Fruit fly (Drosophila melanogaster) whole organism, embryonic: ENCODE results near the gene CG3726.

ENCODE experiments used
- Bteb2 ChIP-seq: fragments of 200-800 bp; sonication (Bioruptor generic); optimal IDR thresholded peaks from 2 replicates; lab custom pipeline; 2016; ENCODE audit warnings: missing biosample characterization, missing genetic modification characterization
- CG10543 ChIP-seq: fragments of 200-800 bp; sonication (Bioruptor generic); optimal IDR thresholded peaks from 3 replicates; lab custom pipeline; 2017; ENCODE audit warnings: missing biosample characterization, mild to moderate bottlenecking, missing genetic modification characterization, moderate library complexity
- CG12236 ChIP-seq: fragments of 200-800 bp; sonication (Bioruptor generic); optimal IDR thresholded peaks from 2 replicates; lab custom pipeline; 2016; ENCODE audit warnings: missing biosample characterization, missing genetic modification characterization
- CG14441 ChIP-seq: fragments of 200-800 bp; sonication (Bioruptor generic); IDR thresholded peaks from 2 replicates; pipeline ENCODE4 v1.3.6; 2022; ENCODE audit warnings: missing biosample characterization, missing genetic modification characterization
- CG14667 ChIP-seq: fragments of 200-800 bp; sonication (Bioruptor generic); IDR thresholded peaks from 2 replicates; pipeline ENCODE4 v1.3.6; 2022; ENCODE audit warnings: missing biosample characterization, missing genetic modification characterization
- CG18262 ChIP-seq: fragments of 200-800 bp; optimal IDR thresholded peaks from 3 replicates; lab custom pipeline; 2019; ENCODE audit warnings: missing biosample characterization, mild to moderate bottlenecking, missing genetic modification characterization, moderate library complexity
- CG2116 ChIP-seq: fragments of 200-800 bp; sonication (Bioruptor generic); optimal IDR thresholded peaks from 3 replicates; lab custom pipeline; 2018; ENCODE audit warnings: missing biosample characterization, mild to moderate bottlenecking, missing genetic modification characterization
- CG2678 ChIP-seq: fragments of 200-800 bp; sonication (Bioruptor generic); optimal IDR thresholded peaks from 3 replicates; lab custom pipeline; 2019; ENCODE audit warnings: missing biosample characterization, mild to moderate bottlenecking, missing genetic modification characterization, moderate library complexity
- CG31441 ChIP-seq: fragments of 200-800 bp; sonication (Bioruptor generic); IDR thresholded peaks from 2 replicates; pipeline ENCODE4 v1.3.6; 2022; ENCODE audit warnings: missing biosample characterization, missing genetic modification characterization
- CG32532 ChIP-seq: fragments of 200-800 bp; sonication (Bioruptor generic); IDR thresholded peaks from 2 replicates; pipeline ENCODE4 v1.3.6; 2022; ENCODE audit warnings: missing biosample characterization, missing genetic modification characterization
- CG4282 ChIP-seq: fragments of 200-800 bp; sonication (Bioruptor generic); optimal IDR thresholded peaks from 2 replicates; lab custom pipeline; 2016; ENCODE audit warnings: missing biosample characterization, missing genetic modification characterization
- CG5953 ChIP-seq: fragments of 200-800 bp; sonication (Bioruptor generic); IDR thresholded peaks from 2 replicates; pipeline ENCODE4 v1.3.6; 2022; ENCODE audit warnings: missing biosample characterization, missing genetic modification characterization
- CG6854 ChIP-seq: fragments of 200-800 bp; sonication (Bioruptor generic); optimal IDR thresholded peaks from 3 replicates; lab custom pipeline; 2017; ENCODE audit warnings: missing biosample characterization, mild to moderate bottlenecking, missing genetic modification characterization
- CG7928 ChIP-seq: fragments of 200-800 bp; sonication (Bioruptor generic); optimal IDR thresholded peaks from 2 replicates; lab custom pipeline; 2017; ENCODE audit warnings: missing biosample characterization, mild to moderate bottlenecking, missing genetic modification characterization
- D19A ChIP-seq: fragments of 200-800 bp; optimal IDR thresholded peaks from 3 replicates; lab custom pipeline; 2019; ENCODE audit warnings: missing biosample characterization, mild to moderate bottlenecking, missing genetic modification characterization, moderate library complexity
- Deaf1 ChIP-seq: fragments of 200-800 bp; optimal IDR thresholded peaks from 3 replicates; lab custom pipeline; 2019; ENCODE audit warnings: missing biosample characterization, mild to moderate bottlenecking, missing genetic modification characterization, moderate library complexity
- Dp ChIP-seq: fragments of 200-800 bp; sonication (Bioruptor generic); optimal IDR thresholded peaks from 2 replicates; lab custom pipeline; 2018; ENCODE audit warnings: missing biosample characterization, mild to moderate bottlenecking, missing genetic modification characterization, moderate library complexity
- E2f2 ChIP-seq: fragments of 200-800 bp; sonication (Bioruptor generic); IDR thresholded peaks from 2 replicates; pipeline ENCODE4 v1.3.6; 2022; ENCODE audit warnings: missing biosample characterization, missing genetic modification characterization
- H2.0 ChIP-seq: fragments of 200-800 bp; sonication (Bioruptor generic); IDR thresholded peaks from 2 replicates; pipeline ENCODE4 v1.3.6; 2022; ENCODE audit warnings: missing biosample characterization, missing genetic modification characterization
- HmgZ ChIP-seq: fragments of 200-800 bp; sonication (Bioruptor generic); optimal IDR thresholded peaks from 2 replicates; lab custom pipeline; 2018; ENCODE audit warnings: missing biosample characterization, mild to moderate bottlenecking, missing genetic modification characterization
- Hr3 ChIP-seq: fragments of 200-800 bp; sonication (Bioruptor generic); optimal IDR thresholded peaks from 3 replicates; lab custom pipeline; 2016; ENCODE audit warnings: missing biosample characterization, missing genetic modification characterization
- Pdp1 ChIP-seq, 2 experiments: fragments of 200-800 bp; sonication (Bioruptor generic); optimal IDR thresholded peaks; 3 replicates each; lab custom pipeline; 2016; ENCODE audit warnings: missing biosample characterization in 2 of 2, missing genetic modification characterization in 2 of 2, mild to moderate bottlenecking in 1 of 2, moderate library complexity in 1 of 2
- Side ChIP-seq: fragments of 200-800 bp; sonication (Bioruptor generic); optimal IDR thresholded peaks from 2 replicates; lab custom pipeline; 2016; ENCODE audit warnings: missing biosample characterization, missing genetic modification characterization
- Xrp1 ChIP-seq: fragments of 200-800 bp; sonication (Bioruptor generic); IDR thresholded peaks from 2 replicates; pipeline ENCODE4 v1.3.6; 2022; ENCODE audit warnings: missing biosample characterization, missing genetic modification characterization
- ac ChIP-seq: fragments of 200-800 bp; sonication (Bioruptor generic); optimal IDR thresholded peaks from 3 replicates; lab custom pipeline; 2017; ENCODE audit warnings: missing biosample characterization, mild to moderate bottlenecking, missing genetic modification characterization
- bsh ChIP-seq, 2 experiments: fragments of 200-800 bp; sonication (Bioruptor generic); optimal IDR thresholded peaks; 2 replicates each; lab custom pipeline; 2017 to 2018; ENCODE audit warnings: mild to moderate bottlenecking in 2 of 2, missing biosample characterization in 2 of 2, missing genetic modification characterization in 2 of 2, moderate library complexity in 1 of 2
- cwo ChIP-seq: fragments of 200-800 bp; sonication (Bioruptor generic); optimal IDR thresholded peaks from 3 replicates; lab custom pipeline; 2017; ENCODE audit warnings: missing biosample characterization, missing genetic modification characterization, mild to moderate bottlenecking, moderate library complexity, missing genetic modification reagents
- dpn ChIP-seq, 2 experiments: fragments of 200-800 bp; sonication (Bioruptor generic); optimal IDR thresholded peaks; 3 replicates each; lab custom pipeline; 2016; ENCODE audit warnings: missing biosample characterization in 2 of 2, missing genetic modification characterization in 2 of 2
- ewg ChIP-seq: fragments of 200-800 bp; sonication (Bioruptor generic); optimal IDR thresholded peaks from 3 replicates; lab custom pipeline; 2017; ENCODE audit warnings: mild to moderate bottlenecking, missing biosample characterization, missing genetic modification reagents, missing genetic modification characterization
- gfzf ChIP-seq: fragments of 200-800 bp; sonication (Bioruptor generic); optimal IDR thresholded peaks from 2 replicates; lab custom pipeline; 2016; ENCODE audit warnings: missing biosample characterization, mild to moderate bottlenecking, missing genetic modification characterization, moderate library complexity
- insv ChIP-seq, 2 experiments: fragments of 200-800 bp; sonication (Bioruptor generic); optimal IDR thresholded peaks; 3 replicates each; lab custom pipeline; 2016 to 2018; ENCODE audit warnings: missing biosample characterization in 2 of 2, missing genetic modification characterization in 2 of 2
- jumu ChIP-seq: fragments of 200-800 bp; sonication (Bioruptor generic); optimal IDR thresholded peaks from 3 replicates; lab custom pipeline; 2016; ENCODE audit warnings: missing biosample characterization, missing genetic modification characterization
- kni ChIP-seq: fragments of 200-800 bp; sonication (Bioruptor generic); optimal IDR thresholded peaks from 3 replicates; lab custom pipeline; 2017; ENCODE audit warnings: mild to moderate bottlenecking, missing biosample characterization, missing genetic modification reagents, missing genetic modification characterization
- lola ChIP-seq, 3 experiments: fragments of >200 bp in 2 of 3; fragments of 200-800 bp in 1 of 3; sonication (Bioruptor generic) in 1 of 3; optimal IDR thresholded peaks; 2 replicates each; lab custom pipeline; 2017 to 2019; ENCODE audit warnings: missing biosample characterization in 3 of 3, missing genetic modification characterization in 3 of 3, mild to moderate bottlenecking in 1 of 3, moderate library complexity in 1 of 3
- maf-S ChIP-seq: fragments of 200-800 bp; sonication (Bioruptor generic); optimal IDR thresholded peaks from 2 replicates; lab custom pipeline; 2016; ENCODE audit warnings: missing biosample characterization, missing genetic modification characterization
- nom ChIP-seq: fragments of 200-800 bp; sonication (Bioruptor generic); optimal IDR thresholded peaks from 2 replicates; lab custom pipeline; 2017; ENCODE audit warnings: missing biosample characterization, missing genetic modification characterization, mild to moderate bottlenecking, moderate library complexity, missing genetic modification reagents
- oc ChIP-seq: fragments of 200-800 bp; sonication (Bioruptor generic); optimal IDR thresholded peaks from 2 replicates; lab custom pipeline; 2018; ENCODE audit warnings: missing biosample characterization, mild to moderate bottlenecking, missing genetic modification characterization, moderate library complexity
- org-1 ChIP-seq: fragments of 200-800 bp; sonication (Bioruptor generic); optimal IDR thresholded peaks from 2 replicates; lab custom pipeline; 2017; ENCODE audit warnings: missing biosample characterization, missing genetic modification characterization
- p53 ChIP-seq: fragments of 200-800 bp; sonication (Bioruptor generic); optimal IDR thresholded peaks from 2 replicates; lab custom pipeline; 2016; ENCODE audit warnings: missing biosample characterization, missing genetic modification characterization
- pnt ChIP-seq: fragments of 200-800 bp; sonication (Bioruptor generic); optimal IDR thresholded peaks from 3 replicates; lab custom pipeline; 2016; ENCODE audit warnings: missing biosample characterization, missing genetic modification characterization
- row ChIP-seq: fragments of 200-800 bp; sonication (Bioruptor generic); IDR thresholded peaks from 3 replicates; pipeline ENCODE4 v1.3.6; 2022; ENCODE audit warnings: missing biosample characterization, missing genetic modification characterization
- sens ChIP-seq: fragments of 200-800 bp; sonication (Bioruptor generic); peaks from one replicate; lab custom pipeline; 2016; ENCODE audit warnings: missing biosample characterization, missing genetic modification characterization
- slbo ChIP-seq: fragments of 200-800 bp; sonication (Bioruptor generic); IDR thresholded peaks from 2 replicates; pipeline ENCODE4 v1.3.6; 2022; ENCODE audit warnings: missing biosample characterization, missing genetic modification characterization
- so ChIP-seq: fragments of 200-800 bp; sonication (Bioruptor generic); IDR thresholded peaks from 3 replicates; pipeline ENCODE4 v1.3.6; 2022; ENCODE audit warnings: missing biosample characterization, missing genetic modification characterization
- sug ChIP-seq: fragments of 200-800 bp; optimal IDR thresholded peaks from 2 replicates; lab custom pipeline; 2019; ENCODE audit warnings: missing biosample characterization, mild to moderate bottlenecking, missing genetic modification characterization, moderate library complexity
- tna ChIP-seq: fragments of 200-800 bp; sonication (Bioruptor generic); IDR thresholded peaks from 2 replicates; pipeline ENCODE4 v1.3.6; 2022; ENCODE audit warnings: missing biosample characterization, missing genetic modification characterization; ENCODE audit not compliant: partially characterized antibody
- twi ChIP-seq: fragments of 200-800 bp; optimal IDR thresholded peaks from 2 replicates; lab custom pipeline; 2019; ENCODE audit warnings: missing biosample characterization, mild to moderate bottlenecking, missing genetic modification characterization, moderate library complexity
- yki ChIP-seq: fragments of >200 bp; optimal IDR thresholded peaks from 3 replicates; lab custom pipeline; 2018
- zf30C ChIP-seq: fragments of 200-800 bp; sonication (Bioruptor generic); optimal IDR thresholded peaks from 3 replicates; lab custom pipeline; 2018; ENCODE audit warnings: missing biosample characterization, mild to moderate bottlenecking, missing genetic modification characterization
- zfh1 ChIP-seq: fragments of 200-800 bp; sonication (Bioruptor generic); IDR thresholded peaks from 3 replicates; pipeline ENCODE4 v1.3.6; 2022; ENCODE audit warnings: missing biosample characterization, missing genetic modification characterization

The CG3726 gene

DNA sequence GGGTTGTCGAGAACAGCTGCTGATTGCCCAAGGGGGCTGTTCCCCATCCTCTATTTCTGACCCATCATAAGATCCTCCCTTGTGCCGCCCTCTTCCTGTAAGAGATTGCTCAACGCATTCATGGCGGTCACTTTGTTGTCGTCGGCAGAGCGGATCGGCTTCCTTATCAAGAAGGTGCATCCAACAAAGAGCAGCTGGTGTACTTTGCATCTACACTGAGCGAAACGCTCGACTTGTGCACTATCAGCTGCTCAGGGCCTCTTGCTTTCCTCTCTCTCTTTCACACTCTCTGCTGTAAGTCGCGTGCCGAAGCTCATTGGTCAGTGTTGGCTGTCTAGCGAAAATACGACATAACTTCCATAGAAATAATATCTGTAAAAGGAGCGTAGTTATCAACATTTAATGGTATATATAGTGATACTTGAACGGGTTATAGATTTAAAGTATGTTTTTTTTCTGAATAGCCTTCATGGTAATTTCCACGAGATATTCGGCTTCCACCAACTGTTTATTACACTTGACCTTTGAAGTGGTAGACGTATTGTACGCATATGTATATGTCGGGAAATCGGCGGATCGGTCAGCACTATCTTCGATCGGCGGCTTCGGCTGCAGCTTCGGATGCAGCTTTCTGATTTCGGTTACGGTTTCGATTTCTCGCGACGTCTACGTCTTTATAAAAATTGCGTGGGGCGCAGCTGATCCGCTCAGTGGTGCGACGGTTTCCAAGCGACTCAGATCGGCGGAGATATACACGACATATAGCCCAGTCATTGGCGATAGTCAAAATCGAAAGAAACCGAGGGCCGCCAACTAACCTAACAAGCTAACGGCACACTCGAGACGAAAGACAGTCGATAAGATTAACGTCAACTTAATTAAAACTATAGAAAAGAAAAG is 71.4 kb downstream of the CG3726 start, which contains the start of gene CG5966 (continued):
- TF ChIP-seq HmgZ (no peak), twi (tag; lab: Kevin White, UChicago) (no peak), CG14667 (GFP tag; lab: Robert Waterston, UW) (no peak), CG31441 (GFP tag; lab: Robert Waterston, UW) (no peak), CG2678 (tag; lab: Kevin White, UChicago) (no peak), Deaf1 (tag; lab: Kevin White, UChicago) (peak; percentile 92), pnt (no peak), Xrp1 (GFP tag; lab: Robert Waterston, UW) (no peak), CG12236 (GFP tag; lab: Kevin White, UChicago) (no peak), oc (tag; lab: Kevin White, UChicago) (no peak), tna (GFP tag; lab: Robert Waterston, UW) (no peak), CG7928 (GFP tag; lab: Kevin White, UChicago) (no peak), Dp (no peak), jumu (GFP tag; lab: Kevin White, UChicago) (no peak), gfzf (GFP tag; lab: Kevin White, UChicago) (no peak), nom (GFP tag; lab: Kevin White, UChicago) (peak; percentile 90), lola (GFP tag; optimal IDR thresholded peaks at IDR 0.05; lab: Kevin White, UChicago) (no peak), Side (GFP tag; lab: Kevin White, UChicago) (no peak), so (GFP tag; lab: Robert Waterston, UW) (no peak), CG14441 (no peak), slbo (GFP tag; lab: Robert Waterston, UW) (no peak), CG18262 (no peak), zfh1 (GFP tag; lab: Robert Waterston, UW) (no peak), sug (tag; lab: Kevin White, UChicago) (peak; percentile 21), insv (GFP tag; optimal IDR thresholded peaks at IDR 0.05; lab: Kevin White, UChicago) (no peak), ewg (GFP tag; lab: Kevin White, UChicago) (no peak), E2f2 (no peak), CG32532 (GFP tag; lab: Robert Waterston, UW) (no peak), org-1 (GFP tag; lab: Kevin White, UChicago) (no peak), CG2116 (GFP tag; lab: Kevin White, UChicago) (no peak), dpn (GFP tag; optimal IDR thresholded peaks at IDR 0.05; lab: Kevin White, UChicago) (no peak), CG10543 (GFP tag; lab: Kevin White, UChicago) (no peak), zf30C (GFP tag; lab: Kevin White, UChicago) (no peak), cwo (GFP tag; lab: Kevin White, UChicago) (peak; percentile 42), maf-S (GFP tag; lab: Kevin White, UChicago) (no peak), kni (GFP tag; lab: Kevin White, UChicago) (no peak), row (GFP tag; lab: Robert Waterston, UW) (peak; percentile 65; the same call in 2 of the 3 replicates), bsh (GFP tag; optimal IDR thresholded peaks at IDR 0.05; lab: Kevin White, UChicago) (peak in 1 of 2 experiments; percentile 48), ac (GFP tag; lab: Kevin White, UChicago) (no peak), H2.0 (GFP tag; lab: Robert Waterston, UW) (no peak), CG5953 (GFP tag; lab: Robert Waterston, UW) (no peak), Pdp1 (GFP tag; optimal IDR thresholded peaks at IDR 0.05; lab: Kevin White, UChicago) (no peak), Hr3 (GFP tag; lab: Kevin White, UChicago) (no peak), Bteb2 (GFP tag; lab: Kevin White, UChicago) (no peak), yki (lab: Kevin White, UChicago) (no peak), D19A (tag; lab: Kevin White, UChicago) (no peak), CG4282 (no peak), sens (GFP tag; lab: Kevin White, UChicago) (peak; percentile 5), p53 (GFP tag; lab: Kevin White, UChicago) (no peak), CG6854 (no peak)
